Fruit fly (Drosophila melanogaster) Kc167 (cell line): Measurements from ENCODE around the gene CG7246.

ENCODE experiments used
- Sin3A ChIP-seq: fragments of >200 bp; optimal IDR thresholded peaks from 2 replicates; lab custom pipeline; 2018; ENCODE audit warnings: missing external identifiers
- insv ChIP-seq: fragments of >200 bp; optimal IDR thresholded peaks from 3 replicates; lab custom pipeline; 2018; ENCODE audit warnings: missing external identifiers

DNA sequence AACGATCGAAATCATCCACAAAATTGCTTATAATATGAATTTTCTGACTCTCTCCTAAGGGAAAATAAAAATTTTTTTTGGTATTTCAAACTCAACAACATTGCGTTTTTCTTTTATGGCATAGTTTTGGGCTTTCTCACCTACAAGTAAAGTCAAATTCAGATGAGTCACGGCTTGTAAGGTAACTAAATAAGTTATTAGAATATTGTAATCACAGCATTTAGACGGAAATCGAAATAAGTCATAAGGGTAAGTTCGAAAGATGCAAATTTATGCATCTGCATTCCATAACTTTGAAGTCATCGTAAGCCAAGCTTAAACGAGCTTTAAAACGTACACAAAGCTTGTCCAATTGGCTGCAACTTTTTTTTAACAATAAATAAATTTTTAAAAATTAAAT lies 51.4 kb downstream of the CG7246 start:
- TF ChIP-seq Sin3A = no peak
- no peak for TF ChIP-seq insv
